Fruit fly (Drosophila melanogaster) whole organism, embryonic: Measurements from ENCODE around the gene CG17187.

Experiments used
- Ada2b ChIP-seq: fragments of 200-800 bp; sonication (Bioruptor generic); IDR thresholded peaks from 2 replicates; pipeline ENCODE4 v1.3.6; 2022; ENCODE audit warnings: missing biosample characterization, missing genetic modification characterization
- Atf3 ChIP-seq: fragments of 200-800 bp; sonication (Bioruptor generic); optimal IDR thresholded peaks from 3 replicates; lab custom pipeline; 2016; ENCODE audit warnings: missing biosample characterization, missing genetic modification characterization
- CG1233 ChIP-seq: fragments of 200-800 bp; sonication (Bioruptor generic); optimal IDR thresholded peaks from 4 replicates; lab custom pipeline; 2018; ENCODE audit warnings: missing biosample characterization, mild to moderate bottlenecking, missing genetic modification characterization
- CG13894 ChIP-seq: fragments of 200-800 bp; sonication (Bioruptor generic); optimal IDR thresholded peaks from 3 replicates; lab custom pipeline; 2018; ENCODE audit warnings: missing biosample characterization, mild to moderate bottlenecking, missing genetic modification characterization, moderate library complexity
- CG1603 ChIP-seq: fragments of 200-800 bp; sonication (Bioruptor generic); optimal IDR thresholded peaks from 2 replicates; lab custom pipeline; 2019; ENCODE audit warnings: missing biosample characterization, mild to moderate bottlenecking, missing genetic modification characterization, moderate library complexity
- CG16815 ChIP-seq: fragments of 200-800 bp; sonication (Bioruptor generic); optimal IDR thresholded peaks from 3 replicates; lab custom pipeline; 2017; ENCODE audit warnings: missing biosample characterization, mild to moderate bottlenecking, missing genetic modification characterization
- CG17328 ChIP-seq: fragments of 200-800 bp; sonication (Bioruptor generic); IDR thresholded peaks from 2 replicates; pipeline ENCODE4 v1.3.6; 2022; ENCODE audit warnings: missing biosample characterization, missing genetic modification characterization
- CG17829 ChIP-seq: fragments of 200-800 bp; optimal IDR thresholded peaks from 2 replicates; lab custom pipeline; 2019; ENCODE audit warnings: missing biosample characterization, mild to moderate bottlenecking, missing genetic modification characterization, moderate library complexity
- CG31224 ChIP-seq: fragments of 200-800 bp; sonication (Bioruptor generic); IDR thresholded peaks from 2 replicates; pipeline ENCODE4 v1.3.6; 2022; ENCODE audit warnings: missing biosample characterization, missing genetic modification characterization
- CG43689 ChIP-seq: fragments of 200-800 bp; sonication (Bioruptor generic); IDR thresholded peaks from 2 replicates; pipeline ENCODE4 v1.3.6; 2022; ENCODE audit warnings: missing biosample characterization, missing genetic modification characterization
- CG4424 ChIP-seq: fragments of 200-800 bp; sonication (Bioruptor generic); optimal IDR thresholded peaks from 3 replicates; lab custom pipeline; 2016; ENCODE audit warnings: missing biosample characterization, missing genetic modification characterization
- CG8924 ChIP-seq: fragments of 200-800 bp; optimal IDR thresholded peaks from 3 replicates; lab custom pipeline; 2019; ENCODE audit warnings: missing biosample characterization, mild to moderate bottlenecking, missing genetic modification characterization, moderate library complexity
- CG9609 ChIP-seq: fragments of 200-800 bp; sonication (Bioruptor generic); optimal IDR thresholded peaks from 3 replicates; lab custom pipeline; 2016; ENCODE audit warnings: missing biosample characterization, missing genetic modification characterization
- CG9797 ChIP-seq: fragments of 200-800 bp; sonication (Bioruptor generic); optimal IDR thresholded peaks from 3 replicates; lab custom pipeline; 2018; ENCODE audit warnings: missing biosample characterization, mild to moderate bottlenecking, missing genetic modification characterization
- CoRest ChIP-seq: fragments of 200-800 bp; sonication (Bioruptor generic); optimal IDR thresholded peaks from 3 replicates; lab custom pipeline; 2018; ENCODE audit warnings: missing biosample characterization, mild to moderate bottlenecking, missing genetic modification characterization, moderate library complexity
- Dip2 ChIP-seq: fragments of 200-800 bp; sonication (Bioruptor generic); IDR thresholded peaks from 2 replicates; pipeline ENCODE4 v1.3.6; 2022; ENCODE audit warnings: missing biosample characterization, missing genetic modification characterization
- Dip3 ChIP-seq: fragments of 200-800 bp; sonication (Bioruptor generic); optimal IDR thresholded peaks from 3 replicates; lab custom pipeline; 2016; ENCODE audit warnings: missing biosample characterization, missing genetic modification characterization
- E2f2 ChIP-seq: fragments of 200-800 bp; sonication (Bioruptor generic); IDR thresholded peaks from 2 replicates; pipeline ENCODE4 v1.3.6; 2022; ENCODE audit warnings: missing biosample characterization, missing genetic modification characterization
- Eip74EF ChIP-seq, 2 experiments: fragments of 200-800 bp in 1 of 2; fragments of >200 bp in 1 of 2; sonication (Bioruptor generic) in 1 of 2; optimal IDR thresholded peaks; 2 replicates each; lab custom pipeline; 2017 to 2019; ENCODE audit warnings: missing biosample characterization in 2 of 2, missing genetic modification characterization in 2 of 2, mild to moderate bottlenecking in 1 of 2, moderate library complexity in 1 of 2
- Hmr ChIP-seq: fragments of 200-800 bp; sonication (Bioruptor generic); optimal IDR thresholded peaks from 3 replicates; lab custom pipeline; 2017; ENCODE audit warnings: mild to moderate bottlenecking, missing biosample characterization, missing genetic modification reagents, missing genetic modification characterization
- Hsf ChIP-seq: fragments of 200-800 bp; sonication (Bioruptor generic); optimal IDR thresholded peaks from 3 replicates; lab custom pipeline; 2016; ENCODE audit warnings: missing biosample characterization, missing genetic modification characterization
- Max ChIP-seq: fragments of 200-800 bp; sonication (Bioruptor generic); optimal IDR thresholded peaks from 2 replicates; lab custom pipeline; 2016; ENCODE audit warnings: missing biosample characterization, mild to moderate bottlenecking, missing genetic modification characterization
- NfI ChIP-seq: fragments of 200-800 bp; sonication (Bioruptor generic); optimal IDR thresholded peaks from 3 replicates; lab custom pipeline; 2018; ENCODE audit warnings: missing biosample characterization, mild to moderate bottlenecking, missing genetic modification characterization, moderate library complexity
- Oaz ChIP-seq: fragments of 200-800 bp; sonication (Bioruptor generic); IDR thresholded peaks from 2 replicates; pipeline ENCODE4 v1.3.6; 2022; ENCODE audit warnings: missing biosample characterization, missing genetic modification characterization
- Ravus ChIP-seq: fragments of 200-800 bp; sonication (Bioruptor generic); IDR thresholded peaks from 2 replicates; pipeline ENCODE4 v1.3.6; 2022; ENCODE audit warnings: missing biosample characterization, missing genetic modification characterization
- Rfx ChIP-seq: fragments of 200-800 bp; sonication (Bioruptor generic); IDR thresholded peaks from 2 replicates; pipeline ENCODE4 v1.3.6; 2022; ENCODE audit warnings: missing biosample characterization, missing genetic modification characterization
- Xbp1 ChIP-seq: fragments of 200-800 bp; sonication (Bioruptor generic); optimal IDR thresholded peaks from 3 replicates; lab custom pipeline; 2016; ENCODE audit warnings: missing biosample characterization, mild to moderate bottlenecking, missing genetic modification characterization
- abd-A ChIP-seq: fragments of 200-800 bp; sonication (Bioruptor generic); optimal IDR thresholded peaks from 3 replicates; lab custom pipeline; 2019; ENCODE audit warnings: missing biosample characterization, mild to moderate bottlenecking, missing genetic modification characterization, moderate library complexity
- amos ChIP-seq: fragments of 200-800 bp; sonication (Bioruptor generic); IDR thresholded peaks from 2 replicates; pipeline ENCODE4 v1.3.6; 2022; ENCODE audit warnings: missing biosample characterization, missing genetic modification characterization; ENCODE audit not compliant: partially characterized antibody
- br ChIP-seq: fragments of >200 bp; optimal IDR thresholded peaks from 2 replicates; lab custom pipeline; 2017
- bsh ChIP-seq, 2 experiments: fragments of 200-800 bp; sonication (Bioruptor generic); optimal IDR thresholded peaks; 2 replicates each; lab custom pipeline; 2017 to 2018; ENCODE audit warnings: mild to moderate bottlenecking in 2 of 2, missing biosample characterization in 2 of 2, missing genetic modification characterization in 2 of 2, moderate library complexity in 1 of 2
- dimm ChIP-seq: fragments of 200-800 bp; sonication (Bioruptor generic); IDR thresholded peaks from 2 replicates; pipeline ENCODE4 v1.3.6; 2022; ENCODE audit warnings: missing biosample characterization, missing genetic modification characterization
- fu2 ChIP-seq: fragments of 200-800 bp; sonication (Bioruptor generic); optimal IDR thresholded peaks from 2 replicates; lab custom pipeline; 2016; ENCODE audit warnings: missing biosample characterization, missing genetic modification characterization
- gfzf ChIP-seq: fragments of 200-800 bp; sonication (Bioruptor generic); optimal IDR thresholded peaks from 2 replicates; lab custom pipeline; 2016; ENCODE audit warnings: missing biosample characterization, mild to moderate bottlenecking, missing genetic modification characterization, moderate library complexity
- grau ChIP-seq: fragments of 200-800 bp; optimal IDR thresholded peaks from 3 replicates; lab custom pipeline; 2019; ENCODE audit warnings: missing biosample characterization, mild to moderate bottlenecking, missing genetic modification characterization, moderate library complexity
- gsb ChIP-seq: fragments of 200-800 bp; sonication (Bioruptor generic); IDR thresholded peaks from 2 replicates; pipeline ENCODE4 v1.3.6; 2022; ENCODE audit warnings: missing biosample characterization, missing genetic modification characterization
- hbn ChIP-seq: fragments of 200-800 bp; sonication (Bioruptor generic); IDR thresholded peaks from 2 replicates; pipeline ENCODE4 v1.3.6; 2022; ENCODE audit warnings: missing biosample characterization, missing genetic modification characterization; ENCODE audit not compliant: partially characterized antibody
- lola ChIP-seq, 3 experiments: fragments of >200 bp in 2 of 3; fragments of 200-800 bp in 1 of 3; sonication (Bioruptor generic) in 1 of 3; optimal IDR thresholded peaks; 2 replicates each; lab custom pipeline; 2017 to 2019; ENCODE audit warnings: missing biosample characterization in 3 of 3, missing genetic modification characterization in 3 of 3, mild to moderate bottlenecking in 1 of 3, moderate library complexity in 1 of 3
- nerfin-1 ChIP-seq: fragments of 200-800 bp; sonication (Bioruptor generic); optimal IDR thresholded peaks from 3 replicates; lab custom pipeline; 2019; ENCODE audit warnings: missing biosample characterization, mild to moderate bottlenecking, missing genetic modification characterization, moderate library complexity
- pan ChIP-seq, 4 experiments: fragments of >200 bp in 3 of 4; fragments of 200-800 bp in 1 of 4; sonication (Bioruptor generic) in 1 of 4; optimal IDR thresholded peaks in 3 of 4; IDR thresholded peaks in 1 of 4; 2 replicates each; pipeline versions ENCODE4 v1.3.6 to Lab custom; 2017 to 2022; ENCODE audit warnings: missing biosample characterization in 2 of 4, missing genetic modification characterization in 2 of 4, mixed read lengths in 1 of 4
- phol ChIP-seq: fragments of 200-800 bp; sonication (Bioruptor generic); optimal IDR thresholded peaks from 3 replicates; lab custom pipeline; 2018; ENCODE audit warnings: missing biosample characterization, mild to moderate bottlenecking, missing genetic modification characterization, moderate library complexity
- salm ChIP-seq: fragments of 200-800 bp; sonication (Bioruptor generic); optimal IDR thresholded peaks from 2 replicates; lab custom pipeline; 2018; ENCODE audit warnings: missing biosample characterization, mild to moderate bottlenecking, missing genetic modification characterization
- sc ChIP-seq, 3 experiments: fragments of >200 bp in 2 of 3; fragments of 200-800 bp in 1 of 3; sonication (Bioruptor generic) in 1 of 3; optimal IDR thresholded peaks; 2 replicates in 2 of 3; 3 replicates in 1 of 3; lab custom pipeline; 2017; ENCODE audit warnings: mild to moderate bottlenecking in 1 of 3, missing biosample characterization in 1 of 3, missing genetic modification characterization in 1 of 3, missing genetic modification reagents in 1 of 3
- seq ChIP-seq: fragments of 200-800 bp; sonication (Bioruptor generic); IDR thresholded peaks from 2 replicates; pipeline ENCODE4 v1.3.6; 2022; ENCODE audit warnings: missing biosample characterization, missing genetic modification characterization
- shn ChIP-seq: fragments of 200-800 bp; sonication (Bioruptor generic); optimal IDR thresholded peaks from 3 replicates; lab custom pipeline; 2016; ENCODE audit warnings: missing biosample characterization, missing genetic modification characterization
- slp2 ChIP-seq: fragments of 200-800 bp; sonication (Bioruptor generic); optimal IDR thresholded peaks from 2 replicates; lab custom pipeline; 2016; ENCODE audit warnings: missing biosample characterization, missing genetic modification characterization
- stc ChIP-seq: fragments of 200-800 bp; sonication (Bioruptor generic); IDR thresholded peaks from 2 replicates; pipeline ENCODE4 v1.3.6; 2022; ENCODE audit warnings: missing biosample characterization, missing genetic modification characterization
- stwl ChIP-seq: fragments of 200-800 bp; sonication (Bioruptor generic); optimal IDR thresholded peaks from 3 replicates; lab custom pipeline; 2018; ENCODE audit warnings: missing biosample characterization, mild to moderate bottlenecking, missing genetic modification characterization, moderate library complexity

Gene CG17187

DNA sequence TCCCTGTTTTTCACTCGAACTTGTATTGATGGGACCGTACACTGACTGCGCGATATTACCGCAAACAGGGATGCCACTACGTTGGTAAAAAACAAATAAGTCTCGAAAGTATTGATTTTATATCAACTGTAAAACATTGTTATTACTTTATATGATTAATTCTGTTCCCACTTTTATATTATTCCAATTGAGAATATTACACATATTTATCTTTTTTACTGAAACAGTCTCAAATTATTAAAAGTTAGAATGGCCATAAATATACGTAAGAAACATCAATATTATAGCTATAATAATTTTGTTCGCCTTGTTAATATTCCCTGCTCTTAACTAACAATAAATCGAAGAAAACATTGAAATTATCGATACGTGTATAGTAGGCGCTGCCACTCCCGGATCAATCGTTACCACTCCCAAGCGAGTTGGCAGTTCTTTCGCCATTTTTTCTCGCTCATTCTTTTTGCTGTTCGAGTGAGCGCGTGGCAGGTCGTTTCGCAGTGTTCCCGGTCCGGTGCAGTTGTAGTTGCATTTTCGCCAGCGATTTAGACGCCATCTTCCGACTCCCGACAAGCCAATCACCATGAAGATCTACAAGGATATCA is 21.8 kb downstream of the CG17187 start, which contains the start of the genes SdhC and Tctp (continued):
- TF ChIP-seq Atf3 (no peak), salm (no peak), CG43689 (GFP tag; lab: Robert Waterston, UW) (no peak), fu2 (GFP tag; lab: Kevin White, UChicago) (no peak), abd-A (tag; lab: Kevin White, UChicago) (no peak), CoRest (tag; lab: Kevin White, UChicago) (peak; percentile 64), dimm (GFP tag; lab: Robert Waterston, UW) (no peak), lola (GFP tag; optimal IDR thresholded peaks at IDR 0.05; lab: Kevin White, UChicago) (peak in 1 of 3 experiments; percentile 59), pan (optimal IDR thresholded peaks at IDR 0.05; lab: Kevin White, UChicago) (no peak), pan (GFP tag; optimal IDR thresholded peaks at IDR 0.05 in 1 of 2, IDR thresholded peaks at IDR 0.05 in 1 of 2) (peak in 1 of 2 experiments; percentile 29), phol (tag; lab: Kevin White, UChicago) (peak; percentile 97), Hsf (GFP tag; lab: Kevin White, UChicago) (peak; percentile 64), CG9797 (peak; percentile 67), CG13894 (tag; lab: Kevin White, UChicago) (peak; percentile 72), bsh (GFP tag; optimal IDR thresholded peaks at IDR 0.05; lab: Kevin White, UChicago) (peak in 1 of 2 experiments; percentile 20), hbn (peak; percentile 42; the same call in 1 of the 2 replicates), Oaz (no peak), gfzf (peak; percentile 75), stwl (tag; lab: Kevin White, UChicago) (peak; percentile 62), br (no peak), CG16815 (GFP tag; lab: Kevin White, UChicago) (no peak), Xbp1 (GFP tag; lab: Kevin White, UChicago) (peak; percentile 61), E2f2 (GFP tag; lab: Robert Waterston, UW) (0 out of 2 replicates have a peak, but pooled peaks have one; percentile 18), Ravus (GFP tag; lab: Robert Waterston, UW) (no peak), NfI (GFP tag; lab: Kevin White, UChicago) (peak; percentile 38), stc (GFP tag; lab: Robert Waterston, UW) (no peak), Max (GFP tag; lab: Kevin White, UChicago) (peak; percentile 72), seq (no peak), Ada2b (GFP tag; lab: Robert Waterston, UW) (no peak), CG1603 (tag; lab: Kevin White, UChicago) (peak; percentile 36), CG17328 (GFP tag; lab: Robert Waterston, UW) (no peak), slp2 (no peak), Hmr (GFP tag; lab: Kevin White, UChicago) (peak; percentile 73), gsb (GFP tag; lab: Robert Waterston, UW) (no peak), amos (GFP tag; lab: Robert Waterston, UW) (peak; percentile 49; the same call in 1 of the 2 replicates), shn (GFP tag; lab: Kevin White, UChicago) (peak; percentile 38), grau (peak; percentile 61), CG17829 (tag; lab: Kevin White, UChicago) (peak; percentile 59), Rfx (GFP tag; lab: Robert Waterston, UW) (peak; percentile 37), Dip2 (GFP tag; lab: Robert Waterston, UW) (no peak), CG31224 (no peak), CG8924 (peak; percentile 46), CG4424 (GFP tag; lab: Kevin White, UChicago) (peak; percentile 46), nerfin-1 (tag; lab: Kevin White, UChicago) (peak; percentile 9), sc (optimal IDR thresholded peaks at IDR 0.05; lab: Kevin White, UChicago) (no peak), sc (GFP tag; optimal IDR thresholded peaks at IDR 0.05; lab: Kevin White, UChicago) (no peak), CG1233 (peak; percentile 13), Eip74EF (GFP tag; optimal IDR thresholded peaks at IDR 0.05; lab: Kevin White, UChicago) (peak in 1 of 2 experiments; percentile 35), Dip3 (GFP tag; lab: Kevin White, UChicago) (peak; percentile 7), CG9609 (GFP tag; lab: Kevin White, UChicago) (no peak)
